Fruit fly (Drosophila melanogaster) whole organism, adult: Measurements from ENCODE around the gene CG43092.

Experiments used
- CG12768 ChIP-seq: fragments of 200-800 bp; sonication (Bioruptor generic); optimal IDR thresholded peaks from 2 replicates; lab custom pipeline; 2017; ENCODE audit warnings: missing biosample characterization, missing genetic modification characterization, mild to moderate bottlenecking, moderate library complexity, missing genetic modification reagents
- cic ChIP-seq: fragments of 200-800 bp; sonication (Bioruptor generic); optimal IDR thresholded peaks from 2 replicates; lab custom pipeline; 2017; ENCODE audit warnings: missing biosample characterization, mild to moderate bottlenecking, missing genetic modification characterization, moderate library complexity
- pad ChIP-seq: fragments of 200-800 bp; sonication (Bioruptor generic); optimal IDR thresholded peaks from 3 replicates; lab custom pipeline; 2017; ENCODE audit warnings: missing biosample characterization, missing genetic modification characterization, mild to moderate bottlenecking, moderate library complexity, missing genetic modification reagents

Gene CG43092

DNA sequence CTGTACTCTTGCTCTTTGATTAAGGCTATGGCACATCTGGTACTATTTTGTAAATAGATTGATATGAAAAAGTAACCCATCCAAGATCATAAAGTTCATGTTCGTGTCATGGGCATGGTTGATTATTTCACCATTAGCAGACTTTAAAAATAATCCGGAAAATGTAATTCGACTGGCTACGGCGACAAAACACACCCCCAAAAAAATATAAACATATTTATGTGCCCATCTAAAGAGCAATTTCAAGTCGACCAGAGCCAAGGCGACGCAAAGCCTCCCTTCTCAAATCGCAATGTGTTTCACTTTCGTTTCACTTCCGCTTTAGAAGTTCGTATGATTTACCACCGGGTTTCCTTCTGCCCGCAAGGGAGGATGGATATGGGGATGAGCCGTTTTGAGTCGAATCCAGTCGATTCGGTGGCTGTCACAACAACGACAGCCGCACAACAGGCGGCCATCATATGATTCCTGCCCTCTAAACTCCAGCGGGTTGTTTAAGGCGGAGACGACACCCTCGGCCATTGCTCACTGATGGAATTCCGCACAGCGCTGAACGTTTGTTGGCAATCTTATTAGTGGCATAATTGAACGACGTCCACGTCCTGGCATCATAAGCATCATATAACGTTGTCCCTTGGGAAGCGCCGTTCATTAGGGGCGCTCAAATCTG is 50.4 kb downstream of the CG43092 start:
- TF ChIP-seq cic (no peak), CG12768 (GFP tag; lab: Kevin White, UChicago) (no peak), pad (GFP tag; lab: Kevin White, UChicago) (no peak)
